Worm (Caenorhabditis elegans): ENCODE measurements around the gene F11D5.1.

The F11D5.1 gene

DNA sequence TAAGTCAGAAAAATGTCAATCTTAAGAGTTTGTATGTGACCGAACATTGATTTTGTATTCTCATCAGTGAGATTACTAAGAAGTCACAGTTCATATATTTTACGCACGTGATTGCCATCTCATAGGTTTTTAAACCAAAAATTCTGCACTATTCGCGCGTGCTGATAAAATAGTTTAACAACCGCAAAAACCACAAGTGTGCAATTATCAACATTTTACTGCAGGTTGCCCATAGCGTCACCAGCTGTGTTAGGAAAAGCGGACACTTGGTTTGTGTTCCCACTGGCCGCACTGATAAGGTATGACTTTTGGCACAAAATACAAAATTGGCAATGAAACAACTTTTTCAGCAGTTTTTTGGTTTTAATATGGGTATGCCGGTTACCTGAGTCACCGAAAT lies 42.8 kb upstream of the F11D5.1 start:
- no peak for TF ChIP-seq unc-55 (GFP tag; optimal IDR thresholded peaks at IDR 0.05)
- peak; percentile 18 for TF ChIP-seq sma-3 (GFP tag; optimal IDR thresholded peaks at IDR 0.05)
- no peak for TF ChIP-seq peb-1 (tag; optimal IDR thresholded peaks at IDR 0.05)
- no peak for TF ChIP-seq ceh-82 (tag; optimal IDR thresholded peaks at IDR 0.05)
- no peak for TF ChIP-seq skn-1 (tag; optimal IDR thresholded peaks at IDR 0.05)
- no peak for TF ChIP-seq mab-5 (tag; optimal IDR thresholded peaks at IDR 0.05)
- TF ChIP-seq ztf-11 (tag; optimal IDR thresholded peaks at IDR 0.05), result no peak
- TF ChIP-seq snpc-4 (tag; optimal IDR thresholded peaks at IDR 0.05), result no peak
- TF ChIP-seq crh-2 (tag; optimal IDR thresholded peaks at IDR 0.05), result peak; percentile 46
- no peak for TF ChIP-seq unc-39 (tag; optimal IDR thresholded peaks at IDR 0.05)
- TF ChIP-seq lin-13 (GFP tag; optimal IDR thresholded peaks at IDR 0.05), result no peak
- no peak for TF ChIP-seq mdl-1 (tag; optimal IDR thresholded peaks at IDR 0.05)
- peak; percentile 36 for TF ChIP-seq F13H6.1 (tag; optimal IDR thresholded peaks at IDR 0.05)
- TF ChIP-seq ama-1 (optimal IDR thresholded peaks at IDR 0.05), result no peak
- no peak for TF ChIP-seq lsy-2 (tag; optimal IDR thresholded peaks at IDR 0.05)
- no peak for TF ChIP-seq nhr-25 (tag; optimal IDR thresholded peaks at IDR 0.05)
- no peak for TF ChIP-seq egl-27 (tag; optimal IDR thresholded peaks at IDR 0.05)
- TF ChIP-seq sma-9 (GFP tag; optimal IDR thresholded peaks at IDR 0.05), result peak; percentile 85
- no peak for TF ChIP-seq sma-9 (tag; optimal IDR thresholded peaks at IDR 0.05)
- TF ChIP-seq ceh-16 (tag; optimal IDR thresholded peaks at IDR 0.05), result no peak
- no peak for TF ChIP-seq alr-1 (tag; optimal IDR thresholded peaks at IDR 0.05)
- TF ChIP-seq zag-1 (tag; optimal IDR thresholded peaks at IDR 0.05), result no peak
- no peak for TF ChIP-seq nhr-11 (tag; optimal IDR thresholded peaks at IDR 0.05)
- no peak for TF ChIP-seq elt-3 (tag; optimal IDR thresholded peaks at IDR 0.05)
- no peak for TF ChIP-seq dmd-4 (tag; optimal IDR thresholded peaks at IDR 0.05)
- no peak for TF ChIP-seq Y55F3AM.14 (GFP tag; optimal IDR thresholded peaks at IDR 0.05)
- no peak for TF ChIP-seq nhr-10 (tag; optimal IDR thresholded peaks at IDR 0.05)
- TF ChIP-seq nhr-77 (tag; optimal IDR thresholded peaks at IDR 0.05), result no peak
- TF ChIP-seq R02D3.7 (tag; optimal IDR thresholded peaks at IDR 0.05), result no peak
- no peak for TF ChIP-seq nhr-23 (tag; optimal IDR thresholded peaks at IDR 0.05)
- TF ChIP-seq unc-62 (GFP tag; optimal IDR thresholded peaks at IDR 0.05), result no peak
- TF ChIP-seq nhr-129 (tag; optimal IDR thresholded peaks at IDR 0.05), result no peak
- peak; percentile 50 for TF ChIP-seq gmeb-1 (tag; optimal IDR thresholded peaks at IDR 0.05)
- no peak for TF ChIP-seq nhr-12 (tag; optimal IDR thresholded peaks at IDR 0.05)
- no peak for TF ChIP-seq sem-4 (tag; optimal IDR thresholded peaks at IDR 0.05)
- no peak for TF ChIP-seq mbf-1 (tag; optimal IDR thresholded peaks at IDR 0.05)
- no peak for TF ChIP-seq nhr-237 (tag; optimal IDR thresholded peaks at IDR 0.05)
- no peak for TF ChIP-seq ZK546.5 (tag; optimal IDR thresholded peaks at IDR 0.05)
- no peak for TF ChIP-seq lin-39 (tag; optimal IDR thresholded peaks at IDR 0.05)
- TF ChIP-seq aly-2 (tag; optimal IDR thresholded peaks at IDR 0.05), result no peak
- peak; percentile 83 for TF ChIP-seq fos-1 (tag; optimal IDR thresholded peaks at IDR 0.05)
- TF ChIP-seq ztf-4 (tag; optimal IDR thresholded peaks at IDR 0.05), result no peak
- TF ChIP-seq elt-1 (tag; optimal IDR thresholded peaks at IDR 0.05), result no peak
- TF ChIP-seq nhr-21 (tag; optimal IDR thresholded peaks at IDR 0.05), result no peak
- no peak for TF ChIP-seq lin-11 (tag; optimal IDR thresholded peaks at IDR 0.05)
- no peak for TF ChIP-seq C34F6.9 (tag; optimal IDR thresholded peaks at IDR 0.05)

ce11 chrX:3291948-3292347 lies 41.0 kb upstream of the F11D5.1 start:
- TF ChIP-seq ama-1 (optimal IDR thresholded peaks at IDR 0.05) (no peak), lin-13 (GFP tag; optimal IDR thresholded peaks at IDR 0.05) (no peak), nhr-6 (tag; optimal IDR thresholded peaks at IDR 0.05) (no peak), nhr-25 (tag; optimal IDR thresholded peaks at IDR 0.05) (no peak), ZK546.5 (tag; optimal IDR thresholded peaks at IDR 0.05) (no peak), ztf-11 (tag; optimal IDR thresholded peaks at IDR 0.05) (no peak), nhr-23 (tag; optimal IDR thresholded peaks at IDR 0.05) (no peak)
